Worm (Caenorhabditis elegans): ENCODE results near the gene srh-145.

DNA sequence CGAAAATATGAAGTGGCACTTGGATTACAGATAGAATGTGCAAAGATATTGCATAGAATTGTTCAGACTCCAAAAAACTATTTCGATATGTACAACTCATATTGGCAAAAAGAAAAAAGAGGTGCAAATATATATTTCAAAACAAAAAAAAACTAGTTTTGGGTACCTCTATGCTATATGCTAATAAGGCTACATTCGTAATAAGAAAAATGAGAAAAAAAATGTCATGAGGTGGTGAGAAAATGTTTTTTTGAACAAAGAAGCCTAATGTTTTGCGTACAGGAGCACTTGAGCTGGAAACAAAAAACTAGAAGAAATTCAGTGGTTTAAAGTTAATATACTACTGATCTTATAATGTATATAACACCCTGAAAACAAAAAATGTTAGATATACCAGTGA is 50.4 kb downstream of the srh-145 start, which contains the start of gene srh-142:
- no peak for TF ChIP-seq nhr-41 (GFP tag; IDR thresholded peaks at IDR 0.05)
- no peak for TF ChIP-seq dpl-1 (GFP tag; optimal IDR thresholded peaks at IDR 0.05)
- no peak for TF ChIP-seq unc-130 (GFP tag; optimal IDR thresholded peaks at IDR 0.05)
